Fruit fly (Drosophila melanogaster) whole organism, embryonic: Measurements from ENCODE around the gene D1.

Experiments used
- Awh ChIP-seq: fragments of 200-800 bp; sonication (Bioruptor generic); IDR thresholded peaks from 2 replicates; pipeline ENCODE4, ENCODE4 v1.3.6; 2022; ENCODE audit warnings: missing biosample characterization, missing genetic modification characterization
- CG10565 ChIP-seq: fragments of 200-800 bp; sonication (Bioruptor generic); optimal IDR thresholded peaks from 3 replicates; lab custom pipeline; 2016; ENCODE audit warnings: missing biosample characterization, mild to moderate bottlenecking, missing genetic modification characterization
- CG11723 ChIP-seq: fragments of 200-800 bp; sonication (Bioruptor generic); optimal IDR thresholded peaks from 2 replicates; lab custom pipeline; 2017; ENCODE audit warnings: missing biosample characterization, mild to moderate bottlenecking, missing genetic modification characterization
- CG1603 ChIP-seq: fragments of 200-800 bp; sonication (Bioruptor generic); optimal IDR thresholded peaks from 2 replicates; lab custom pipeline; 2019; ENCODE audit warnings: missing biosample characterization, mild to moderate bottlenecking, missing genetic modification characterization, moderate library complexity
- CG16813 ChIP-seq: fragments of 200-800 bp; sonication (Bioruptor generic); IDR thresholded peaks from 3 replicates; pipeline ENCODE4 v1.3.6; 2022; ENCODE audit warnings: missing biosample characterization, missing genetic modification characterization; ENCODE audit not compliant: partially characterized antibody
- CG17328 ChIP-seq: fragments of 200-800 bp; sonication (Bioruptor generic); IDR thresholded peaks from 2 replicates; pipeline ENCODE4 v1.3.6; 2022; ENCODE audit warnings: missing biosample characterization, missing genetic modification characterization
- CG17912 ChIP-seq: fragments of 200-800 bp; sonication (Bioruptor generic); optimal IDR thresholded peaks from 2 replicates; lab custom pipeline; 2018; ENCODE audit warnings: missing biosample characterization, mild to moderate bottlenecking, missing genetic modification characterization
- CG18476 ChIP-seq: fragments of 200-800 bp; sonication (Bioruptor generic); optimal IDR thresholded peaks from 2 replicates; lab custom pipeline; 2016; ENCODE audit warnings: missing biosample characterization, mild to moderate bottlenecking, missing genetic modification characterization
- CG31388 ChIP-seq: fragments of 200-800 bp; sonication (Bioruptor generic); optimal IDR thresholded peaks from 2 replicates; lab custom pipeline; 2016; ENCODE audit warnings: missing biosample characterization, missing genetic modification characterization
- CG3281 ChIP-seq: fragments of 200-800 bp; sonication (Bioruptor generic); optimal IDR thresholded peaks from 3 replicates; lab custom pipeline; 2017; ENCODE audit warnings: missing biosample characterization, mild to moderate bottlenecking, missing genetic modification characterization
- CG6254 ChIP-seq: fragments of 200-800 bp; sonication (Bioruptor generic); optimal IDR thresholded peaks from 3 replicates; lab custom pipeline; 2017; ENCODE audit warnings: mild to moderate bottlenecking, missing biosample characterization, missing genetic modification reagents, missing genetic modification characterization
- CG6813 ChIP-seq: fragments of 200-800 bp; sonication (Bioruptor generic); optimal IDR thresholded peaks from 2 replicates; lab custom pipeline; 2017; ENCODE audit warnings: missing biosample characterization, missing genetic modification characterization, mild to moderate bottlenecking, moderate library complexity, missing genetic modification reagents
- CG7839 ChIP-seq: fragments of 200-800 bp; sonication (Bioruptor generic); optimal IDR thresholded peaks from 3 replicates; lab custom pipeline; 2018; ENCODE audit warnings: missing biosample characterization, mild to moderate bottlenecking, missing genetic modification characterization, moderate library complexity
- CG8089 ChIP-seq: fragments of 200-800 bp; sonication (Bioruptor generic); optimal IDR thresholded peaks from 3 replicates; lab custom pipeline; 2016; ENCODE audit warnings: missing biosample characterization, missing genetic modification characterization
- CTCF ChIP-seq: fragments of 200-800 bp; sonication (Bioruptor generic); optimal IDR thresholded peaks from 2 replicates; lab custom pipeline; 2017; ENCODE audit warnings: missing biosample characterization, mild to moderate bottlenecking, missing genetic modification characterization, moderate library complexity
- Deaf1 ChIP-seq: fragments of 200-800 bp; optimal IDR thresholded peaks from 3 replicates; lab custom pipeline; 2019; ENCODE audit warnings: missing biosample characterization, mild to moderate bottlenecking, missing genetic modification characterization, moderate library complexity
- Ets65A ChIP-seq: fragments of 200-800 bp; sonication (Bioruptor generic); peaks from one replicate; lab custom pipeline; 2016; ENCODE audit warnings: missing biosample characterization, missing genetic modification characterization
- GATAe ChIP-seq: fragments of 200-800 bp; sonication (Bioruptor generic); conservative IDR thresholded peaks from 2 replicates; pipeline ENCODE4 v1.3.6; 2022; ENCODE audit warnings: missing biosample characterization, missing genetic modification characterization
- Hey ChIP-seq: fragments of 200-800 bp; sonication (Bioruptor generic); optimal IDR thresholded peaks from 3 replicates; lab custom pipeline; 2018; ENCODE audit warnings: missing biosample characterization, mild to moderate bottlenecking, missing genetic modification characterization
- NFAT ChIP-seq: fragments of 200-800 bp; sonication (Bioruptor generic); IDR thresholded peaks from 2 replicates; pipeline ENCODE4 v1.3.6; 2022; ENCODE audit warnings: missing biosample characterization, missing genetic modification characterization
- Optix ChIP-seq: fragments of 200-800 bp; sonication (Bioruptor generic); IDR thresholded peaks from 3 replicates; pipeline ENCODE4 v1.3.6; 2022; ENCODE audit warnings: missing biosample characterization, missing genetic modification characterization
- Ssrp ChIP-seq: fragments of 200-800 bp; sonication (Bioruptor generic); optimal IDR thresholded peaks from 2 replicates; lab custom pipeline; 2018; ENCODE audit warnings: missing biosample characterization, mild to moderate bottlenecking, missing genetic modification characterization, moderate library complexity
- chif ChIP-seq, 2 experiments: fragments of 200-800 bp; sonication (Bioruptor generic); optimal IDR thresholded peaks; 3 replicates each; lab custom pipeline; 2016; ENCODE audit warnings: missing biosample characterization in 2 of 2, missing genetic modification characterization in 2 of 2
- chinmo ChIP-seq: fragments of 200-800 bp; sonication (Bioruptor generic); IDR thresholded peaks from 4 replicates; pipeline ENCODE4 v1.3.6; 2022; ENCODE audit warnings: missing biosample characterization, missing genetic modification characterization; ENCODE audit not compliant: partially characterized antibody
- chn ChIP-seq: fragments of 200-800 bp; sonication (Bioruptor generic); optimal IDR thresholded peaks from 2 replicates; lab custom pipeline; 2016; ENCODE audit warnings: missing biosample characterization, missing genetic modification characterization
- da ChIP-seq: fragments of 200-800 bp; sonication (Bioruptor generic); optimal IDR thresholded peaks from 2 replicates; lab custom pipeline; 2016; ENCODE audit warnings: missing biosample characterization, missing genetic modification characterization
- dati ChIP-seq: fragments of 200-800 bp; sonication (Bioruptor generic); IDR thresholded peaks from 2 replicates; pipeline ENCODE4 v1.3.6; 2022; ENCODE audit warnings: missing biosample characterization, missing genetic modification characterization
- dmrt11E ChIP-seq: fragments of 200-800 bp; sonication (Bioruptor generic); optimal IDR thresholded peaks from 3 replicates; lab custom pipeline; 2018; ENCODE audit warnings: missing biosample characterization, mild to moderate bottlenecking, missing genetic modification characterization, moderate library complexity
- ftz-f1 ChIP-seq: fragments of 200-800 bp; sonication (Bioruptor generic); optimal IDR thresholded peaks from 2 replicates; lab custom pipeline; 2016; ENCODE audit warnings: missing biosample characterization, missing genetic modification characterization
- gcm ChIP-seq: fragments of 200-800 bp; sonication (Bioruptor generic); optimal IDR thresholded peaks from 2 replicates; lab custom pipeline; 2019; ENCODE audit warnings: missing biosample characterization, mild to moderate bottlenecking, missing genetic modification characterization, moderate library complexity
- gem ChIP-seq: fragments of 200-800 bp; sonication (Bioruptor generic); optimal IDR thresholded peaks from 2 replicates; lab custom pipeline; 2019; ENCODE audit warnings: missing biosample characterization, mild to moderate bottlenecking, missing genetic modification characterization, moderate library complexity
- grau ChIP-seq: fragments of 200-800 bp; optimal IDR thresholded peaks from 3 replicates; lab custom pipeline; 2019; ENCODE audit warnings: missing biosample characterization, mild to moderate bottlenecking, missing genetic modification characterization, moderate library complexity
- ham ChIP-seq: fragments of 200-800 bp; sonication (Bioruptor generic); IDR thresholded peaks from 2 replicates; pipeline ENCODE4 v1.3.6; 2022; ENCODE audit warnings: missing biosample characterization, missing genetic modification characterization
- lbe ChIP-seq: fragments of 200-800 bp; sonication (Bioruptor generic); optimal IDR thresholded peaks from 2 replicates; lab custom pipeline; 2016; ENCODE audit warnings: missing biosample characterization, mild to moderate bottlenecking, missing genetic modification characterization
- ranshi ChIP-seq: fragments of 200-800 bp; sonication (Bioruptor generic); IDR thresholded peaks from 2 replicates; pipeline ENCODE4 v1.3.6; 2022; ENCODE audit warnings: missing biosample characterization, missing genetic modification characterization
- scrt ChIP-seq: fragments of 200-800 bp; sonication (Bioruptor generic); optimal IDR thresholded peaks from 2 replicates; lab custom pipeline; 2018; ENCODE audit warnings: missing biosample characterization, mild to moderate bottlenecking, missing genetic modification characterization, moderate library complexity
- slbo ChIP-seq: fragments of 200-800 bp; sonication (Bioruptor generic); IDR thresholded peaks from 2 replicates; pipeline ENCODE4 v1.3.6; 2022; ENCODE audit warnings: missing biosample characterization, missing genetic modification characterization
- sqz ChIP-seq: fragments of 200-800 bp; sonication (Bioruptor generic); optimal IDR thresholded peaks from 3 replicates; lab custom pipeline; 2018; ENCODE audit warnings: missing biosample characterization, mild to moderate bottlenecking, missing genetic modification characterization
- vvl ChIP-seq: fragments of 200-800 bp; sonication (Bioruptor generic); IDR thresholded peaks from 2 replicates; pipeline ENCODE4 v1.3.6; 2022; ENCODE audit warnings: missing biosample characterization, missing genetic modification characterization

The D1 gene

DNA sequence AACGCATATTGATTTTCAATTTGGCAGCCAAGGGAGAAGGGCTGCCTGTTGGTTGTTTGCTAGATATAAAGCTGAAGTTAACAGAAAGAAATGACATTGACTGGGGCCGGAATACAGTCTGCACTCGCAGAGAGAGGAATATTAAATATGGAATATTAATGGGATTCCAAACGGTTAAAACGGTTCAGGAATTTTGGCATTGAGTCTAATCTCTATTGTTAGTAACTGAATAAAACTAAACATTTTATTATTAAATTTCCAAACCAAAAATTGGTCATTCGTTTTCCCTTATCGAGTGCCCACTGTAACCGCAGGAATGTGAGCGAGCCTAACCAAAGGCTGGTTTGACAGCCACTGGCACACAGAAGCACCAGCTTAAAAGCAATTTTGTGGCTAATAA, 27.4 kb downstream of the D1 start (continued):
- no peak for TF ChIP-seq CG10565 (GFP tag; lab: Kevin White, UChicago)
- TF ChIP-seq CG17912 (GFP tag; lab: Kevin White, UChicago) = no peak
- TF ChIP-seq grau = peak; percentile 73
- no peak for TF ChIP-seq CG31388 (GFP tag; lab: Kevin White, UChicago)
- TF ChIP-seq ranshi = no peak
- peak; percentile 5 for TF ChIP-seq dmrt11E (tag; lab: Kevin White, UChicago)
- no peak for TF ChIP-seq lbe (GFP tag; lab: Kevin White, UChicago)
- TF ChIP-seq gcm (GFP tag; lab: Kevin White, UChicago) = no peak
- no peak for TF ChIP-seq NFAT
- TF ChIP-seq CG3281 (GFP tag; lab: Kevin White, UChicago) = no peak
- peak; percentile 3 for TF ChIP-seq CG7839 (tag; lab: Kevin White, UChicago)
- no peak for TF ChIP-seq Hey (tag; lab: Kevin White, UChicago)
- no peak for TF ChIP-seq scrt (GFP tag; lab: Kevin White, UChicago)
- no peak for TF ChIP-seq chinmo (GFP tag; lab: Robert Waterston, UW)
- TF ChIP-seq chn (GFP tag; lab: Kevin White, UChicago) = no peak
- TF ChIP-seq Ssrp (tag; lab: Kevin White, UChicago) = no peak
- TF ChIP-seq gem = peak; percentile 23
- no peak for TF ChIP-seq Optix
- TF ChIP-seq GATAe (GFP tag; lab: Robert Waterston, UW) = no peak
- no peak for TF ChIP-seq ham (GFP tag; lab: Robert Waterston, UW)
- no peak for TF ChIP-seq sqz (GFP tag; lab: Kevin White, UChicago)
- TF ChIP-seq Deaf1 (tag; lab: Kevin White, UChicago) = no peak
- no peak for TF ChIP-seq CG18476 (GFP tag; lab: Kevin White, UChicago)
- TF ChIP-seq CG1603 (tag; lab: Kevin White, UChicago) = peak; percentile 19
- 0 out of 2 replicates have a peak, but pooled peaks have one; percentile 23 for TF ChIP-seq slbo
- TF ChIP-seq CG11723 (GFP tag; lab: Kevin White, UChicago) = no peak
- TF ChIP-seq ftz-f1 (GFP tag; lab: Kevin White, UChicago) = no peak
- TF ChIP-seq CG17328 (GFP tag; lab: Robert Waterston, UW) = no peak
- TF ChIP-seq CG6813 = no peak
- no peak for TF ChIP-seq da (GFP tag; lab: Kevin White, UChicago)
- no peak for TF ChIP-seq CG6254
- TF ChIP-seq CG8089 (GFP tag; lab: Kevin White, UChicago) = no peak
- TF ChIP-seq dati (GFP tag; lab: Robert Waterston, UW) = no peak
- TF ChIP-seq vvl (GFP tag; lab: Robert Waterston, UW) = no peak; the same call in 1 of the 2 replicates
- TF ChIP-seq, all 482 proteins: peak for 16

DNA sequence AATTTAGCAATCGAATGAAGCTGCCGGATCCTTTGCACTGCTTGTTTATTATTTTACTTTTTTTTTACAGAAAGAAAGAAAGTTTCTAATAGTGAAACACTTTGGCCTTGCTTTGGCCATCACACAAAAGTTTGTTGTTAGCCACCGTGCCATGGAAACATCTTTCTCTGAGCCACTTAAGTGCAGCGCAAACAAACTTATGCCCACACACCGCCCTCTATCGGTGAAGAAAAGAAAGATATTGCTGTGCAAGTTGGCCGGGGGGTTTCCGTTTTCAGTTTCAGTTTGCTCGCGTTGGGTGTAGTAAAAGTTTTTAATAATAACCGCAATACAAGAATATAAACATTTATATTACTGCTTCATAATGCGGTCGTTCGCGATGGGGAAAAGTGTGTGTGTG, 44.6 kb downstream of the D1 start:
- TF ChIP-seq CTCF (GFP tag; lab: Kevin White, UChicago) (peak; percentile 82), Ets65A (peak; percentile 68), Awh (GFP tag; lab: Robert Waterston, UW) (no peak), CG16813 (GFP tag; lab: Robert Waterston, UW) (no peak), chif (GFP tag; optimal IDR thresholded peaks at IDR 0.05; lab: Kevin White, UChicago) (no peak)
